Fruit fly (Drosophila melanogaster): ENCODE results near the gene nAChRalpha4.

- no peak for TF ChIP-seq CG8478 (optimal IDR thresholded peaks at IDR 0.05)
- TF ChIP-seq CTCF (optimal IDR thresholded peaks at IDR 0.05): no peak
Measured at dm6 chr3L:23258495-23258894, 52.0 kb downstream of the nAChRalpha4 start.

Measured in S2 (cell line).